Fruit fly (Drosophila melanogaster): Measurements from ENCODE around the gene CG1662.

CG1662 gene

dm6 chrX:13390465-13391173 lies 3.3 kb downstream of the CG1662 start (continued):
- peak; percentile 58 for TF ChIP-seq CG31441 (GFP tag; IDR thresholded peaks at IDR 0.05)
- TF ChIP-seq CG12391 (tag; optimal IDR thresholded peaks at IDR 0.05): peak; percentile 69
- TF ChIP-seq D19B (GFP tag; optimal IDR thresholded peaks at IDR 0.05): peak; percentile 36
- TF ChIP-seq CG11093 (GFP tag; IDR thresholded peaks at IDR 0.05): no peak
- peak; percentile 36 for TF ChIP-seq Med (GFP tag)
- TF ChIP-seq pan (optimal IDR thresholded peaks at IDR 0.05): no peak
- peak in 1 of 2 experiments; percentile 70 for TF ChIP-seq pan (GFP tag; optimal IDR thresholded peaks at IDR 0.05 in 1 of 2, IDR thresholded peaks at IDR 0.05 in 1 of 2)
- TF ChIP-seq CG30020 (tag; optimal IDR thresholded peaks at IDR 0.05): no peak
- TF ChIP-seq CG10543 (GFP tag; optimal IDR thresholded peaks at IDR 0.05): no peak
- no peak for TF ChIP-seq Antp (GFP tag; optimal IDR thresholded peaks at IDR 0.05)
- no peak for TF ChIP-seq hkb (optimal IDR thresholded peaks at IDR 0.05)
- peak; percentile 80 for TF ChIP-seq hkb (GFP tag; IDR thresholded peaks at IDR 0.05)
- TF ChIP-seq Lpt (GFP tag; optimal IDR thresholded peaks at IDR 0.05): no peak
- no peak for TF ChIP-seq oc (tag; optimal IDR thresholded peaks at IDR 0.05)
- TF ChIP-seq CG8924 (tag; optimal IDR thresholded peaks at IDR 0.05): peak; percentile 80
- TF ChIP-seq Mes4 (GFP tag; optimal IDR thresholded peaks at IDR 0.05): no peak
- no peak for TF ChIP-seq gce (GFP tag; IDR thresholded peaks at IDR 0.05)
- TF ChIP-seq sens (GFP tag): peak; percentile 27
- TF ChIP-seq CG4617 (GFP tag; optimal IDR thresholded peaks at IDR 0.05; ENCODE audit: borderline replicate concordance): no peak
- no peak for TF ChIP-seq CG2129 (GFP tag; IDR thresholded peaks at IDR 0.05; ENCODE audit: partially characterized antibody)
- TF ChIP-seq tin (GFP tag; optimal IDR thresholded peaks at IDR 0.05): peak; percentile 7
- no peak for TF ChIP-seq GATAe (GFP tag; conservative IDR thresholded peaks at IDR 0.05)
- TF ChIP-seq CG2678 (tag; optimal IDR thresholded peaks at IDR 0.05): peak; percentile 90
- peak; percentile 85 for TF ChIP-seq CG15269 (tag; optimal IDR thresholded peaks at IDR 0.05)
- no peak for TF ChIP-seq Atf-2 (GFP tag; optimal IDR thresholded peaks at IDR 0.05)
- no peak for TF ChIP-seq Bdp1 (GFP tag; optimal IDR thresholded peaks at IDR 0.05)
- no peak for TF ChIP-seq ro (GFP tag; IDR thresholded peaks at IDR 0.05)
- peak; percentile 43 for TF ChIP-seq CG12299 (tag; optimal IDR thresholded peaks at IDR 0.05)
- TF ChIP-seq hth (optimal IDR thresholded peaks at IDR 0.05): no peak
- no peak for TF ChIP-seq Hsf (GFP tag; optimal IDR thresholded peaks at IDR 0.05)
- TF ChIP-seq CG7987 (GFP tag; optimal IDR thresholded peaks at IDR 0.05): no peak
- TF ChIP-seq klu (GFP tag; IDR thresholded peaks at IDR 0.05): peak; percentile 53; the same call in 1 of the 2 replicates
- TF ChIP-seq CoRest (tag; optimal IDR thresholded peaks at IDR 0.05): peak; percentile 77
- no peak for TF ChIP-seq insv (GFP tag; optimal IDR thresholded peaks at IDR 0.05)
- TF ChIP-seq CG18476 (GFP tag; optimal IDR thresholded peaks at IDR 0.05): no peak
- TF ChIP-seq CG6791 (GFP tag; IDR thresholded peaks at IDR 0.05; ENCODE audit: partially characterized antibody): no peak
- TF ChIP-seq NC2α (GFP tag; optimal IDR thresholded peaks at IDR 0.05): no peak
- TF ChIP-seq CG13123 (GFP tag; optimal IDR thresholded peaks at IDR 0.05): no peak
- no peak for TF ChIP-seq ab (GFP tag; optimal IDR thresholded peaks at IDR 0.05)
- TF ChIP-seq CG18011 (GFP tag; optimal IDR thresholded peaks at IDR 0.05): no peak
- TF ChIP-seq CG4424 (GFP tag; optimal IDR thresholded peaks at IDR 0.05): peak; percentile 2
- peak; percentile 33; the same call in 1 of the 2 replicates for TF ChIP-seq CG4730 (GFP tag; IDR thresholded peaks at IDR 0.05)
- no peak for TF ChIP-seq CG17568 (GFP tag; optimal IDR thresholded peaks at IDR 0.05)
- no peak for TF ChIP-seq CG15601 (tag; optimal IDR thresholded peaks at IDR 0.05)
- TF ChIP-seq CG42726 (GFP tag; IDR thresholded peaks at IDR 0.05; ENCODE audit: partially characterized antibody): no peak
- TF ChIP-seq CG7745 (tag; optimal IDR thresholded peaks at IDR 0.05): no peak
- TF ChIP-seq CG6683 (GFP tag; optimal IDR thresholded peaks at IDR 0.05): peak; percentile 49
- peak in 1 of 2 experiments; percentile 73 for TF ChIP-seq Hr51 (GFP tag; optimal IDR thresholded peaks at IDR 0.05)
- no peak for TF ChIP-seq fd102C (GFP tag; optimal IDR thresholded peaks at IDR 0.05)
- no peak for TF ChIP-seq gsb-n (tag; optimal IDR thresholded peaks at IDR 0.05)
- no peak for TF ChIP-seq fru (optimal IDR thresholded peaks at IDR 0.05)

Data from whole organism, embryonic.